Fruit fly (Drosophila melanogaster) whole organism, embryonic: Measurements from ENCODE around the gene CG5510.

Source experiments
- CG10654 ChIP-seq: fragments of 200-800 bp; sonication (Bioruptor generic); optimal IDR thresholded peaks from 2 replicates; lab custom pipeline; 2016; ENCODE audit warnings: missing biosample characterization, missing genetic modification characterization
- CG11093 ChIP-seq: fragments of 200-800 bp; sonication (Bioruptor generic); IDR thresholded peaks from 3 replicates; pipeline ENCODE4 v1.3.6; 2022; ENCODE audit warnings: missing biosample characterization, missing genetic modification characterization
- CG11504 ChIP-seq: fragments of 200-800 bp; sonication (Bioruptor generic); optimal IDR thresholded peaks from 3 replicates; lab custom pipeline; 2019; ENCODE audit warnings: missing biosample characterization, mild to moderate bottlenecking, missing genetic modification characterization, moderate library complexity
- CG11560 ChIP-seq: fragments of 200-800 bp; sonication (Bioruptor generic); IDR thresholded peaks from 3 replicates; pipeline ENCODE4 v1.3.6; 2022; ENCODE audit warnings: missing biosample characterization, missing genetic modification characterization
- CG11695 ChIP-seq: fragments of 200-800 bp; sonication (Bioruptor generic); IDR thresholded peaks from 3 replicates; pipeline ENCODE4 v1.3.6; 2022; ENCODE audit warnings: missing biosample characterization, missing genetic modification characterization
- CG12659 ChIP-seq: fragments of 200-800 bp; sonication (Bioruptor generic); optimal IDR thresholded peaks from 3 replicates; lab custom pipeline; 2017; ENCODE audit warnings: mild to moderate bottlenecking, missing biosample characterization, missing genetic modification reagents, missing genetic modification characterization
- CG13296 ChIP-seq: fragments of 200-800 bp; sonication (Bioruptor generic); optimal IDR thresholded peaks from 3 replicates; lab custom pipeline; 2018; ENCODE audit warnings: missing biosample characterization, mild to moderate bottlenecking, missing genetic modification characterization
- CG13775 ChIP-seq: fragments of 200-800 bp; sonication (Bioruptor generic); optimal IDR thresholded peaks from 3 replicates; lab custom pipeline; 2017; ENCODE audit warnings: missing biosample characterization, mild to moderate bottlenecking, missing genetic modification characterization
- CG18011 ChIP-seq: fragments of 200-800 bp; sonication (Bioruptor generic); optimal IDR thresholded peaks from 2 replicates; lab custom pipeline; 2017; ENCODE audit warnings: missing biosample characterization, missing genetic modification characterization, mild to moderate bottlenecking, moderate library complexity, missing genotype
- CG18476 ChIP-seq: fragments of 200-800 bp; sonication (Bioruptor generic); optimal IDR thresholded peaks from 2 replicates; lab custom pipeline; 2016; ENCODE audit warnings: missing biosample characterization, mild to moderate bottlenecking, missing genetic modification characterization
- CG2116 ChIP-seq: fragments of 200-800 bp; sonication (Bioruptor generic); optimal IDR thresholded peaks from 3 replicates; lab custom pipeline; 2018; ENCODE audit warnings: missing biosample characterization, mild to moderate bottlenecking, missing genetic modification characterization
- CG32532 ChIP-seq: fragments of 200-800 bp; sonication (Bioruptor generic); IDR thresholded peaks from 2 replicates; pipeline ENCODE4 v1.3.6; 2022; ENCODE audit warnings: missing biosample characterization, missing genetic modification characterization
- CG32772 ChIP-seq: fragments of 200-800 bp; sonication (Bioruptor generic); IDR thresholded peaks from 2 replicates; pipeline ENCODE4 v1.3.6; 2022; ENCODE audit warnings: missing biosample characterization, missing genetic modification characterization
- CG4730 ChIP-seq: fragments of 200-800 bp; sonication (Bioruptor generic); IDR thresholded peaks from 2 replicates; pipeline ENCODE4 v1.3.6; 2022; ENCODE audit warnings: missing biosample characterization, missing genetic modification characterization
- CG4854 ChIP-seq: fragments of 200-800 bp; sonication (Bioruptor generic); optimal IDR thresholded peaks from 2 replicates; lab custom pipeline; 2016; ENCODE audit warnings: missing biosample characterization, missing genetic modification characterization, inconsistent platforms
- CG6654 ChIP-seq: fragments of 200-800 bp; sonication (Bioruptor generic); optimal IDR thresholded peaks from 2 replicates; lab custom pipeline; 2017; ENCODE audit warnings: missing biosample characterization, mild to moderate bottlenecking, missing genetic modification characterization
- CG6683 ChIP-seq: fragments of 200-800 bp; sonication (Bioruptor generic); optimal IDR thresholded peaks from 2 replicates; lab custom pipeline; 2017; ENCODE audit warnings: missing biosample characterization, mild to moderate bottlenecking, missing genetic modification characterization, missing genetic modification reagents
- CG7357 ChIP-seq: fragments of 200-800 bp; sonication (Bioruptor generic); IDR thresholded peaks from 3 replicates; pipeline ENCODE4 v1.3.6; 2022; ENCODE audit warnings: missing biosample characterization, missing genetic modification characterization
- CG7745 ChIP-seq: fragments of 200-800 bp; sonication (Bioruptor generic); optimal IDR thresholded peaks from 2 replicates; lab custom pipeline; 2018; ENCODE audit warnings: missing biosample characterization, mild to moderate bottlenecking, missing genetic modification characterization, moderate library complexity
- CG8388 ChIP-seq: fragments of 200-800 bp; sonication (Bioruptor generic); optimal IDR thresholded peaks from 2 replicates; lab custom pipeline; 2019; ENCODE audit warnings: missing biosample characterization, mild to moderate bottlenecking, missing genetic modification characterization, moderate library complexity
- CG8765 ChIP-seq: fragments of 200-800 bp; sonication (Bioruptor generic); IDR thresholded peaks from 2 replicates; pipeline ENCODE4 v1.3.6; 2022; ENCODE audit warnings: missing biosample characterization, missing genetic modification characterization
- CG8924 ChIP-seq: fragments of 200-800 bp; optimal IDR thresholded peaks from 3 replicates; lab custom pipeline; 2019; ENCODE audit warnings: missing biosample characterization, mild to moderate bottlenecking, missing genetic modification characterization, moderate library complexity
- Deaf1 ChIP-seq: fragments of 200-800 bp; optimal IDR thresholded peaks from 3 replicates; lab custom pipeline; 2019; ENCODE audit warnings: missing biosample characterization, mild to moderate bottlenecking, missing genetic modification characterization, moderate library complexity
- Dp ChIP-seq: fragments of 200-800 bp; sonication (Bioruptor generic); optimal IDR thresholded peaks from 2 replicates; lab custom pipeline; 2018; ENCODE audit warnings: missing biosample characterization, mild to moderate bottlenecking, missing genetic modification characterization, moderate library complexity
- Elba2 ChIP-seq: fragments of 200-800 bp; sonication (Bioruptor generic); optimal IDR thresholded peaks from 3 replicates; lab custom pipeline; 2016; ENCODE audit warnings: missing biosample characterization, missing genetic modification characterization
- Ets97D ChIP-seq: fragments of 200-800 bp; sonication (Bioruptor generic); optimal IDR thresholded peaks from 3 replicates; lab custom pipeline; 2016; ENCODE audit warnings: missing biosample characterization, missing genetic modification characterization
- Meics ChIP-seq: fragments of 200-800 bp; sonication (Bioruptor generic); optimal IDR thresholded peaks from 2 replicates; lab custom pipeline; 2017; ENCODE audit warnings: missing biosample characterization, mild to moderate bottlenecking, missing genetic modification characterization
- Mes4 ChIP-seq: fragments of 200-800 bp; sonication (Bioruptor generic); optimal IDR thresholded peaks from 2 replicates; lab custom pipeline; 2016; ENCODE audit warnings: missing biosample characterization, missing genetic modification characterization
- NC2α ChIP-seq: fragments of 200-800 bp; sonication (Bioruptor generic); optimal IDR thresholded peaks from 2 replicates; lab custom pipeline; 2016; ENCODE audit warnings: missing biosample characterization, missing genetic modification characterization
- NFAT ChIP-seq: fragments of 200-800 bp; sonication (Bioruptor generic); IDR thresholded peaks from 2 replicates; pipeline ENCODE4 v1.3.6; 2022; ENCODE audit warnings: missing biosample characterization, missing genetic modification characterization
- Opbp ChIP-seq: fragments of 200-800 bp; sonication (Bioruptor generic); IDR thresholded peaks from 3 replicates; pipeline ENCODE4 v1.3.6; 2022; ENCODE audit warnings: missing biosample characterization, missing genetic modification characterization; ENCODE audit not compliant: partially characterized antibody
- Sin3A ChIP-seq: fragments of >200 bp; optimal IDR thresholded peaks from 2 replicates; lab custom pipeline; 2018
- Usf ChIP-seq: fragments of 200-800 bp; sonication (Bioruptor generic); optimal IDR thresholded peaks from 2 replicates; lab custom pipeline; 2017; ENCODE audit warnings: missing genotype, missing biosample characterization, missing genetic modification characterization
- ac ChIP-seq: fragments of 200-800 bp; sonication (Bioruptor generic); optimal IDR thresholded peaks from 3 replicates; lab custom pipeline; 2017; ENCODE audit warnings: missing biosample characterization, mild to moderate bottlenecking, missing genetic modification characterization
- amos ChIP-seq: fragments of 200-800 bp; sonication (Bioruptor generic); IDR thresholded peaks from 2 replicates; pipeline ENCODE4 v1.3.6; 2022; ENCODE audit warnings: missing biosample characterization, missing genetic modification characterization; ENCODE audit not compliant: partially characterized antibody
- ara ChIP-seq: fragments of 200-800 bp; sonication (Bioruptor generic); IDR thresholded peaks from 2 replicates; pipeline ENCODE4 v1.3.6; 2022; ENCODE audit warnings: missing biosample characterization, missing genetic modification characterization
- bab2 ChIP-seq: fragments of 200-800 bp; sonication (Bioruptor generic); optimal IDR thresholded peaks from 2 replicates; lab custom pipeline; 2016; ENCODE audit warnings: missing biosample characterization, missing genetic modification characterization
- danr ChIP-seq: fragments of 200-800 bp; sonication (Bioruptor generic); IDR thresholded peaks from 2 replicates; pipeline ENCODE4 v1.3.6; 2022; ENCODE audit warnings: missing biosample characterization, missing genetic modification characterization
- dysf ChIP-seq: fragments of 200-800 bp; sonication (Bioruptor generic); IDR thresholded peaks from 3 replicates; pipeline ENCODE4 v1.3.6; 2022; ENCODE audit warnings: missing biosample characterization, missing genetic modification characterization
- exex ChIP-seq: fragments of 200-800 bp; sonication (Bioruptor generic); optimal IDR thresholded peaks from 4 replicates; lab custom pipeline; 2018; ENCODE audit warnings: missing biosample characterization, mild to moderate bottlenecking, missing genetic modification characterization, moderate library complexity
- h ChIP-seq: fragments of >200 bp; optimal IDR thresholded peaks from 2 replicates; lab custom pipeline; 2017
- hb ChIP-seq: fragments of 200-800 bp; sonication (Bioruptor generic); IDR thresholded peaks from 3 replicates; pipeline ENCODE4 v1.3.6; 2022; ENCODE audit warnings: missing biosample characterization, missing genetic modification characterization; ENCODE audit not compliant: partially characterized antibody
- lov ChIP-seq, 2 experiments: fragments of 200-800 bp in 1 of 2; fragments of >200 bp in 1 of 2; sonication (Bioruptor generic) in 1 of 2; IDR thresholded peaks in 1 of 2; optimal IDR thresholded peaks in 1 of 2; 2 replicates in 1 of 2; 3 replicates in 1 of 2; pipeline versions ENCODE4 v1.3.6 to Lab custom; 2017 to 2022; ENCODE audit warnings: missing biosample characterization in 1 of 2, missing genetic modification characterization in 1 of 2
- maf-S ChIP-seq: fragments of 200-800 bp; sonication (Bioruptor generic); optimal IDR thresholded peaks from 2 replicates; lab custom pipeline; 2016; ENCODE audit warnings: missing biosample characterization, missing genetic modification characterization
- mld ChIP-seq: fragments of 200-800 bp; sonication (Bioruptor generic); IDR thresholded peaks from 3 replicates; pipeline ENCODE4 v1.3.6; 2022; ENCODE audit warnings: missing biosample characterization, missing genetic modification characterization; ENCODE audit not compliant: partially characterized antibody
- nerfin-1 ChIP-seq: fragments of 200-800 bp; sonication (Bioruptor generic); optimal IDR thresholded peaks from 3 replicates; lab custom pipeline; 2019; ENCODE audit warnings: missing biosample characterization, mild to moderate bottlenecking, missing genetic modification characterization, moderate library complexity
- odd ChIP-seq: fragments of 200-800 bp; sonication (Bioruptor generic); optimal IDR thresholded peaks from 2 replicates; lab custom pipeline; 2017; ENCODE audit warnings: missing biosample characterization, mild to moderate bottlenecking, missing genetic modification characterization
- phol ChIP-seq: fragments of 200-800 bp; sonication (Bioruptor generic); optimal IDR thresholded peaks from 3 replicates; lab custom pipeline; 2018; ENCODE audit warnings: missing biosample characterization, mild to moderate bottlenecking, missing genetic modification characterization, moderate library complexity
- run ChIP-seq: fragments of 200-800 bp; sonication (Bioruptor generic); optimal IDR thresholded peaks from 3 replicates; lab custom pipeline; 2018; ENCODE audit warnings: missing biosample characterization, mild to moderate bottlenecking, missing genetic modification characterization
- sim ChIP-seq: fragments of 200-800 bp; sonication (Bioruptor generic); IDR thresholded peaks from 2 replicates; pipeline ENCODE4 v1.3.6; 2022; ENCODE audit warnings: missing biosample characterization, missing genetic modification characterization
- stc ChIP-seq: fragments of 200-800 bp; sonication (Bioruptor generic); IDR thresholded peaks from 2 replicates; pipeline ENCODE4 v1.3.6; 2022; ENCODE audit warnings: missing biosample characterization, missing genetic modification characterization

The CG5510 gene

DNA sequence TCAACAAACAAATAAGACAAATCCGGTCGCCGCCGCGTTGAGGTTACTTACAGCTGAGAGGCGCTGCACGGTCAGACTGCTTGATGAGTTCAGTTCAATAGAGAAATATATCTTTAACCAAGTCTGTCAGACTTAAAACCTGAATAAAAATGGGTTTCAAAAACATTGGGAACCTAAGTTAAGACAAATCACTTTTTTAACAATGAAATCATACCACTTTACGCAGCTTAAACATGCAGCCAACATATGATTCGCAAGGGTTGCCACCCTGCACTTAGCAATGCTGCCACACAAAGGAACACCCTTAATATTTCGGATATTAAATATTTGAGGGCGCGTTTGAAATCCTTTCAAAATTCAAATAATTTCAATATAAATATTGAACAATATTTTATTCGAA is 19.3 kb upstream of the CG5510 start, which contains the start of gene CG5515 (continued):
- TF ChIP-seq lov (optimal IDR thresholded peaks at IDR 0.05; lab: Kevin White, UChicago) (no peak), lov (GFP tag; IDR thresholded peaks at IDR 0.05; lab: Robert Waterston, UW) (peak; percentile 79; the same call in 2 of the 3 replicates), NC2α (peak; percentile 49), CG7357 (GFP tag; lab: Robert Waterston, UW) (peak; percentile 62; the same call in 1 of the 3 replicates), Opbp (GFP tag; lab: Robert Waterston, UW) (peak; percentile 69), CG4854 (GFP tag; lab: Kevin White, UChicago) (peak; percentile 52), CG10654 (peak; percentile 61), Sin3A (lab: Kevin White, UChicago) (peak; percentile 54), CG11504 (tag; lab: Kevin White, UChicago) (no peak), odd (GFP tag; lab: Kevin White, UChicago) (no peak), danr (GFP tag; lab: Robert Waterston, UW) (no peak), maf-S (GFP tag; lab: Kevin White, UChicago) (peak; percentile 65), Dp (GFP tag; lab: Kevin White, UChicago) (peak; percentile 80), CG32532 (GFP tag; lab: Robert Waterston, UW) (peak; percentile 84), CG13775 (GFP tag; lab: Kevin White, UChicago) (peak; percentile 90), CG18011 (GFP tag; lab: Kevin White, UChicago) (peak; percentile 66), CG12659 (peak; percentile 81), dysf (peak; percentile 92), h (lab: Kevin White, UChicago) (no peak), CG32772 (GFP tag; lab: Robert Waterston, UW) (peak; percentile 74), phol (peak; percentile 95), bab2 (peak; percentile 79), exex (tag; lab: Kevin White, UChicago) (no peak), Elba2 (GFP tag; lab: Kevin White, UChicago) (no peak), CG7745 (tag; lab: Kevin White, UChicago) (no peak), hb (GFP tag; lab: Robert Waterston, UW) (peak; percentile 80), amos (GFP tag; lab: Robert Waterston, UW) (peak; percentile 71), nerfin-1 (tag; lab: Kevin White, UChicago) (peak; percentile 73), sim (no peak), CG8388 (GFP tag; lab: Kevin White, UChicago) (peak; percentile 41), ara (GFP tag; lab: Robert Waterston, UW) (peak; percentile 80), mld (peak; percentile 56; the same call in 1 of the 3 replicates), Mes4 (peak; percentile 76), CG18476 (peak; percentile 66), NFAT (GFP tag; lab: Robert Waterston, UW) (peak; percentile 70), Usf (GFP tag; lab: Kevin White, UChicago) (peak; percentile 5), CG2116 (peak; percentile 60), ac (GFP tag; lab: Kevin White, UChicago) (no peak), CG13296 (peak; percentile 25), CG6683 (GFP tag; lab: Kevin White, UChicago) (peak; percentile 27), CG11695 (GFP tag; lab: Robert Waterston, UW) (peak; percentile 59; the same call in 2 of the 3 replicates), stc (peak; percentile 69), CG11560 (tag; lab: Robert Waterston, UW) (peak; percentile 64; the same call in 2 of the 3 replicates), Deaf1 (tag; lab: Kevin White, UChicago) (no peak), CG11093 (GFP tag; lab: Robert Waterston, UW) (peak; percentile 51; the same call in 1 of the 3 replicates), CG8765 (GFP tag; lab: Robert Waterston, UW) (peak; percentile 66), run (tag; lab: Kevin White, UChicago) (no peak), CG8924 (peak; percentile 77), CG4730 (GFP tag; lab: Robert Waterston, UW) (peak; percentile 75), CG6654 (GFP tag; lab: Kevin White, UChicago) (no peak), Meics (peak; percentile 58), Ets97D (GFP tag; lab: Kevin White, UChicago) (peak; percentile 89)
